Fruit fly (Drosophila melanogaster): ENCODE measurements around the gene CG31869.
A peak's percentile ranks its signal among the peaks of the same experiment; 100 is the strongest.

The CG31869 gene

dm6 chr2L:10800877-10801719, at the start of gene CG31869:
TSS of gene CG31869 (minus strand) at chr2L:10801109.
- peak; percentile 87 for TF ChIP-seq crol (GFP tag; IDR thresholded peaks at IDR 0.05)
- TF ChIP-seq CG5180 (GFP tag; optimal IDR thresholded peaks at IDR 0.05): peak; percentile 98
- TF ChIP-seq Hand (GFP tag; optimal IDR thresholded peaks at IDR 0.05): no peak
- TF ChIP-seq slbo (GFP tag; IDR thresholded peaks at IDR 0.05): peak; percentile 61
- peak; percentile 70 for TF ChIP-seq vvl (GFP tag; IDR thresholded peaks at IDR 0.05)
- no peak for TF ChIP-seq bigmax (GFP tag; optimal IDR thresholded peaks at IDR 0.05)
- TF ChIP-seq ase (GFP tag; IDR thresholded peaks at IDR 0.05): no peak
- peak; percentile 30 for TF ChIP-seq kni (GFP tag; optimal IDR thresholded peaks at IDR 0.05)
- no peak for TF ChIP-seq fd102C (GFP tag; optimal IDR thresholded peaks at IDR 0.05)
- peak; percentile 18; the same call in 1 of the 2 replicates for TF ChIP-seq CG31441 (GFP tag; IDR thresholded peaks at IDR 0.05)
- TF ChIP-seq Med (GFP tag): peak; percentile 83
- no peak for TF ChIP-seq toy (GFP tag; IDR thresholded peaks at IDR 0.05)
- peak; percentile 8 for TF ChIP-seq CG15269 (tag; optimal IDR thresholded peaks at IDR 0.05)
- no peak for TF ChIP-seq ewg (GFP tag; optimal IDR thresholded peaks at IDR 0.05)
- TF ChIP-seq hbn (GFP tag; IDR thresholded peaks at IDR 0.05; ENCODE audit: partially characterized antibody): no peak
- 0 out of 2 replicates have a peak, but pooled peaks have one; percentile 24 for TF ChIP-seq ranshi (GFP tag; IDR thresholded peaks at IDR 0.05)
- peak; percentile 16; the same call in 1 of the 3 replicates for TF ChIP-seq Aef1 (GFP tag; IDR thresholded peaks at IDR 0.05)
- peak; percentile 41 for TF ChIP-seq Meics (GFP tag; optimal IDR thresholded peaks at IDR 0.05)
- TF ChIP-seq CG15696 (tag; optimal IDR thresholded peaks at IDR 0.05): no peak
- peak; percentile 41 for TF ChIP-seq row (GFP tag; IDR thresholded peaks at IDR 0.05)
- TF ChIP-seq gem (tag; optimal IDR thresholded peaks at IDR 0.05): peak; percentile 1
- no peak for TF ChIP-seq Ssrp (tag; optimal IDR thresholded peaks at IDR 0.05)
- TF ChIP-seq CG3838 (GFP tag; optimal IDR thresholded peaks at IDR 0.05): no peak
- peak; percentile 31; the same call in 1 of the 2 replicates for TF ChIP-seq CG14014 (GFP tag; IDR thresholded peaks at IDR 0.05)
- TF ChIP-seq al (GFP tag; IDR thresholded peaks at IDR 0.05): peak; percentile 26; the same call in 1 of the 2 replicates
- 0 out of 2 replicates have a peak, but pooled peaks have one; percentile 16 for TF ChIP-seq CG3847 (GFP tag; IDR thresholded peaks at IDR 0.05)
- TF ChIP-seq MBD-R2 (GFP tag; IDR thresholded peaks at IDR 0.05): no peak
- no peak for TF ChIP-seq Trl (optimal IDR thresholded peaks at IDR 0.05)
- no peak for TF ChIP-seq Trl (GFP tag; optimal IDR thresholded peaks at IDR 0.05)
- no peak for TF ChIP-seq PHDP (tag; optimal IDR thresholded peaks at IDR 0.05)
- peak; percentile 57 for TF ChIP-seq sqz (GFP tag; optimal IDR thresholded peaks at IDR 0.05)
- peak; percentile 53 for TF ChIP-seq Ptx1 (GFP tag; IDR thresholded peaks at IDR 0.05)
- TF ChIP-seq Gug (GFP tag; IDR thresholded peaks at IDR 0.05): peak; percentile 41; the same call in 1 of the 4 replicates
- peak; percentile 60 for TF ChIP-seq Drgx (GFP tag; IDR thresholded peaks at IDR 0.05)
- TF ChIP-seq CG34422 (GFP tag; IDR thresholded peaks at IDR 0.05): 0 out of 3 replicates have a peak, but pooled peaks have one; percentile 10
- TF ChIP-seq NFAT (GFP tag; IDR thresholded peaks at IDR 0.05): peak; percentile 38; the same call in 1 of the 2 replicates
- TF ChIP-seq zfh2 (GFP tag; optimal IDR thresholded peaks at IDR 0.05): peak; percentile 0
- TF ChIP-seq wdn (GFP tag; IDR thresholded peaks at IDR 0.05): 0 out of 2 replicates have a peak, but pooled peaks have one; percentile 35
- peak; percentile 9; the same call in 1 of the 3 replicates for TF ChIP-seq ci (GFP tag; IDR thresholded peaks at IDR 0.05)
- TF ChIP-seq Rx (GFP tag; IDR thresholded peaks at IDR 0.05): 0 out of 2 replicates have a peak, but pooled peaks have one; percentile 10
- TF ChIP-seq BEAF-32 (GFP tag; optimal IDR thresholded peaks at IDR 0.05): no peak
- TF ChIP-seq chinmo (GFP tag; IDR thresholded peaks at IDR 0.05; ENCODE audit: partially characterized antibody): 0 out of 4 replicates have a peak, but pooled peaks have one; percentile 71
- 0 out of 3 replicates have a peak, but pooled peaks have one; percentile 13 for TF ChIP-seq so (GFP tag; IDR thresholded peaks at IDR 0.05)
- peak; percentile 44 for TF ChIP-seq Xbp1 (GFP tag; optimal IDR thresholded peaks at IDR 0.05)
- 0 out of 2 replicates have a peak, but pooled peaks have one; percentile 25 for TF ChIP-seq Oaz (GFP tag; IDR thresholded peaks at IDR 0.05)
- peak; percentile 15 for TF ChIP-seq CG7839 (tag; optimal IDR thresholded peaks at IDR 0.05)
- no peak for TF ChIP-seq pan (optimal IDR thresholded peaks at IDR 0.05)
- TF ChIP-seq pan (GFP tag; optimal IDR thresholded peaks at IDR 0.05 in 1 of 2, IDR thresholded peaks at IDR 0.05 in 1 of 2): peak in 1 of 2 experiments; percentile 58
- no peak for TF ChIP-seq Dip2 (GFP tag; IDR thresholded peaks at IDR 0.05)
